Fruit fly (Drosophila melanogaster) whole organism, embryonic: ENCODE results near the gene Rpp30.

Experiments
- BEAF-32 ChIP-seq: fragments of 200-800 bp; sonication (Bioruptor generic); optimal IDR thresholded peaks from 3 replicates; lab custom pipeline; 2017; ENCODE audit warnings: missing biosample characterization, missing genetic modification characterization, mild to moderate bottlenecking, moderate library complexity, missing genetic modification reagents
- Blimp-1 ChIP-seq: fragments of 200-800 bp; sonication (Bioruptor generic); optimal IDR thresholded peaks from 3 replicates; lab custom pipeline; 2018; ENCODE audit warnings: missing biosample characterization, missing genetic modification characterization, mild to moderate bottlenecking, moderate library complexity, missing genetic modification reagents
- CG10959 ChIP-seq: fragments of 200-800 bp; sonication (Bioruptor generic); IDR thresholded peaks from 2 replicates; pipeline ENCODE4 v1.3.6; 2022; ENCODE audit warnings: missing biosample characterization, missing genetic modification characterization
- CG12299 ChIP-seq: fragments of 200-800 bp; sonication (Bioruptor generic); optimal IDR thresholded peaks from 2 replicates; lab custom pipeline; 2018; ENCODE audit warnings: missing biosample characterization, mild to moderate bottlenecking, missing genetic modification characterization
- CG12942 ChIP-seq: fragments of 200-800 bp; sonication (Bioruptor generic); optimal IDR thresholded peaks from 3 replicates; lab custom pipeline; 2016; ENCODE audit warnings: missing biosample characterization, missing genetic modification characterization
- CG1603 ChIP-seq: fragments of 200-800 bp; sonication (Bioruptor generic); optimal IDR thresholded peaks from 2 replicates; lab custom pipeline; 2019; ENCODE audit warnings: missing biosample characterization, mild to moderate bottlenecking, missing genetic modification characterization, moderate library complexity
- CG16813 ChIP-seq: fragments of 200-800 bp; sonication (Bioruptor generic); IDR thresholded peaks from 3 replicates; pipeline ENCODE4 v1.3.6; 2022; ENCODE audit warnings: missing biosample characterization, missing genetic modification characterization; ENCODE audit not compliant: partially characterized antibody
- CG17186 ChIP-seq: fragments of 200-800 bp; sonication (Bioruptor generic); optimal IDR thresholded peaks from 3 replicates; lab custom pipeline; 2017; ENCODE audit warnings: missing biosample characterization, missing genetic modification reagents, missing genetic modification characterization
- CG17802 ChIP-seq: fragments of 200-800 bp; sonication (Bioruptor generic); optimal IDR thresholded peaks from 2 replicates; lab custom pipeline; 2018; ENCODE audit warnings: missing biosample characterization, mild to moderate bottlenecking, missing genetic modification characterization, moderate library complexity
- CG18476 ChIP-seq: fragments of 200-800 bp; sonication (Bioruptor generic); optimal IDR thresholded peaks from 2 replicates; lab custom pipeline; 2016; ENCODE audit warnings: missing biosample characterization, mild to moderate bottlenecking, missing genetic modification characterization
- CG2120 ChIP-seq: fragments of 200-800 bp; sonication (Bioruptor generic); optimal IDR thresholded peaks from 3 replicates; lab custom pipeline; 2016; ENCODE audit warnings: missing biosample characterization, missing genetic modification characterization
- CG34224 ChIP-seq: fragments of 200-800 bp; sonication (Bioruptor generic); IDR thresholded peaks from 3 replicates; pipeline ENCODE4 v1.3.6; 2022; ENCODE audit warnings: missing biosample characterization, missing genetic modification characterization; ENCODE audit not compliant: partially characterized antibody
- CG34376 ChIP-seq: fragments of 200-800 bp; sonication (Bioruptor generic); optimal IDR thresholded peaks from 2 replicates; lab custom pipeline; 2018; ENCODE audit warnings: missing biosample characterization, mild to moderate bottlenecking, missing genetic modification characterization
- CG34422 ChIP-seq: fragments of 200-800 bp; sonication (Bioruptor generic); IDR thresholded peaks from 3 replicates; pipeline ENCODE4 v1.3.6; 2022; ENCODE audit warnings: missing biosample characterization, missing genetic modification characterization
- CG42726 ChIP-seq: fragments of 200-800 bp; sonication (Bioruptor generic); IDR thresholded peaks from 2 replicates; pipeline ENCODE4 v1.3.6; 2022; ENCODE audit warnings: missing biosample characterization, missing genetic modification characterization; ENCODE audit not compliant: partially characterized antibody
- CG4328 ChIP-seq: fragments of 200-800 bp; sonication (Bioruptor generic); optimal IDR thresholded peaks from 3 replicates; lab custom pipeline; 2017; ENCODE audit warnings: missing biosample characterization, missing genetic modification reagents, missing genetic modification characterization
- CG8388 ChIP-seq: fragments of 200-800 bp; sonication (Bioruptor generic); optimal IDR thresholded peaks from 2 replicates; lab custom pipeline; 2019; ENCODE audit warnings: missing biosample characterization, mild to moderate bottlenecking, missing genetic modification characterization, moderate library complexity
- CG9797 ChIP-seq: fragments of 200-800 bp; sonication (Bioruptor generic); optimal IDR thresholded peaks from 3 replicates; lab custom pipeline; 2018; ENCODE audit warnings: missing biosample characterization, mild to moderate bottlenecking, missing genetic modification characterization
- Chrac-16 ChIP-seq: fragments of 200-800 bp; sonication (Bioruptor generic); optimal IDR thresholded peaks from 3 replicates; lab custom pipeline; 2016; ENCODE audit warnings: missing biosample characterization, missing genetic modification characterization
- Dek ChIP-seq: fragments of 200-800 bp; sonication (Bioruptor generic); optimal IDR thresholded peaks from 3 replicates; lab custom pipeline; 2019; ENCODE audit warnings: missing biosample characterization, mild to moderate bottlenecking, missing genetic modification characterization, moderate library complexity
- Doc3 ChIP-seq: fragments of 200-800 bp; sonication (Bioruptor generic); IDR thresholded peaks from 3 replicates; pipeline ENCODE4 v1.3.6; 2022; ENCODE audit warnings: missing biosample characterization, missing genetic modification characterization; ENCODE audit not compliant: partially characterized antibody
- Dp ChIP-seq: fragments of 200-800 bp; sonication (Bioruptor generic); optimal IDR thresholded peaks from 2 replicates; lab custom pipeline; 2018; ENCODE audit warnings: missing biosample characterization, mild to moderate bottlenecking, missing genetic modification characterization, moderate library complexity
- Fer1 ChIP-seq: fragments of 200-800 bp; sonication (Bioruptor generic); optimal IDR thresholded peaks from 2 replicates; lab custom pipeline; 2017; ENCODE audit warnings: missing biosample characterization, mild to moderate bottlenecking, missing genetic modification characterization
- HLH54F ChIP-seq: fragments of 200-800 bp; sonication (Bioruptor generic); optimal IDR thresholded peaks from 3 replicates; lab custom pipeline; 2016; ENCODE audit warnings: missing biosample characterization, missing genetic modification characterization
- HmgZ ChIP-seq: fragments of 200-800 bp; sonication (Bioruptor generic); optimal IDR thresholded peaks from 2 replicates; lab custom pipeline; 2018; ENCODE audit warnings: missing biosample characterization, mild to moderate bottlenecking, missing genetic modification characterization
- Hmx ChIP-seq: fragments of 200-800 bp; sonication (Bioruptor generic); optimal IDR thresholded peaks from 2 replicates; lab custom pipeline; 2016; ENCODE audit warnings: missing biosample characterization, missing genetic modification characterization
- Hsf ChIP-seq: fragments of 200-800 bp; sonication (Bioruptor generic); optimal IDR thresholded peaks from 3 replicates; lab custom pipeline; 2016; ENCODE audit warnings: missing biosample characterization, missing genetic modification characterization
- Lhr ChIP-seq: fragments of 200-800 bp; sonication (Bioruptor generic); optimal IDR thresholded peaks from 3 replicates; lab custom pipeline; 2017; ENCODE audit warnings: mild to moderate bottlenecking, missing biosample characterization, missing genetic modification reagents, missing genetic modification characterization
- NfI ChIP-seq: fragments of 200-800 bp; sonication (Bioruptor generic); optimal IDR thresholded peaks from 3 replicates; lab custom pipeline; 2018; ENCODE audit warnings: missing biosample characterization, mild to moderate bottlenecking, missing genetic modification characterization, moderate library complexity
- Oli ChIP-seq: fragments of 200-800 bp; sonication (Bioruptor generic); optimal IDR thresholded peaks from 2 replicates; lab custom pipeline; 2018; ENCODE audit warnings: missing biosample characterization, mild to moderate bottlenecking, missing genetic modification characterization, moderate library complexity
- Sry-δ ChIP-seq: fragments of 200-800 bp; sonication (Bioruptor generic); optimal IDR thresholded peaks from 2 replicates; lab custom pipeline; 2016; ENCODE audit warnings: missing biosample characterization, missing genetic modification characterization
- amos ChIP-seq: fragments of 200-800 bp; sonication (Bioruptor generic); IDR thresholded peaks from 2 replicates; pipeline ENCODE4 v1.3.6; 2022; ENCODE audit warnings: missing biosample characterization, missing genetic modification characterization; ENCODE audit not compliant: partially characterized antibody
- ara ChIP-seq: fragments of 200-800 bp; sonication (Bioruptor generic); IDR thresholded peaks from 2 replicates; pipeline ENCODE4 v1.3.6; 2022; ENCODE audit warnings: missing biosample characterization, missing genetic modification characterization
- dpn ChIP-seq, 2 experiments: fragments of 200-800 bp; sonication (Bioruptor generic); optimal IDR thresholded peaks; 3 replicates each; lab custom pipeline; 2016; ENCODE audit warnings: missing biosample characterization in 2 of 2, missing genetic modification characterization in 2 of 2
- fd64A ChIP-seq: fragments of 200-800 bp; sonication (Bioruptor generic); optimal IDR thresholded peaks from 3 replicates; lab custom pipeline; 2018; ENCODE audit warnings: missing biosample characterization, mild to moderate bottlenecking, missing genetic modification characterization
- gcm ChIP-seq: fragments of 200-800 bp; sonication (Bioruptor generic); optimal IDR thresholded peaks from 2 replicates; lab custom pipeline; 2019; ENCODE audit warnings: missing biosample characterization, mild to moderate bottlenecking, missing genetic modification characterization, moderate library complexity
- grau ChIP-seq: fragments of 200-800 bp; optimal IDR thresholded peaks from 3 replicates; lab custom pipeline; 2019; ENCODE audit warnings: missing biosample characterization, mild to moderate bottlenecking, missing genetic modification characterization, moderate library complexity
- h ChIP-seq: fragments of >200 bp; optimal IDR thresholded peaks from 2 replicates; lab custom pipeline; 2017
- knrl ChIP-seq: fragments of 200-800 bp; sonication (Bioruptor generic); IDR thresholded peaks from 3 replicates; pipeline ENCODE4 v1.3.6; 2022; ENCODE audit warnings: missing biosample characterization, missing genetic modification characterization; ENCODE audit not compliant: partially characterized antibody
- pzg ChIP-seq: fragments of 200-800 bp; sonication (Bioruptor generic); optimal IDR thresholded peaks from 3 replicates; lab custom pipeline; 2018; ENCODE audit warnings: missing biosample characterization, mild to moderate bottlenecking, missing genetic modification characterization, moderate library complexity
- slbo ChIP-seq: fragments of 200-800 bp; sonication (Bioruptor generic); IDR thresholded peaks from 2 replicates; pipeline ENCODE4 v1.3.6; 2022; ENCODE audit warnings: missing biosample characterization, missing genetic modification characterization
- sug ChIP-seq: fragments of 200-800 bp; optimal IDR thresholded peaks from 2 replicates; lab custom pipeline; 2019; ENCODE audit warnings: missing biosample characterization, mild to moderate bottlenecking, missing genetic modification characterization, moderate library complexity
- tio ChIP-seq: fragments of 200-800 bp; sonication (Bioruptor generic); optimal IDR thresholded peaks from 2 replicates; lab custom pipeline; 2017; ENCODE audit warnings: missing biosample characterization, missing genetic modification characterization, inconsistent platforms
- toy ChIP-seq: fragments of 200-800 bp; sonication (Bioruptor generic); IDR thresholded peaks from 2 replicates; pipeline ENCODE4 v1.3.6; 2022; ENCODE audit warnings: missing biosample characterization, missing genetic modification characterization
- trem ChIP-seq: fragments of 200-800 bp; optimal IDR thresholded peaks from 3 replicates; lab custom pipeline; 2019; ENCODE audit warnings: missing biosample characterization, mild to moderate bottlenecking, missing genetic modification characterization, moderate library complexity
- trh ChIP-seq: fragments of 200-800 bp; sonication (Bioruptor generic); optimal IDR thresholded peaks from 2 replicates; lab custom pipeline; 2016; ENCODE audit warnings: missing biosample characterization, missing genetic modification characterization
- tx ChIP-seq: fragments of 200-800 bp; sonication (Bioruptor generic); optimal IDR thresholded peaks from 2 replicates; lab custom pipeline; 2016; ENCODE audit warnings: missing biosample characterization, missing genetic modification characterization
- unc-4 ChIP-seq: fragments of 200-800 bp; sonication (Bioruptor generic); IDR thresholded peaks from 2 replicates; pipeline ENCODE4 v1.3.6; 2022; ENCODE audit warnings: missing biosample characterization, missing genetic modification characterization; ENCODE audit not compliant: partially characterized antibody

The Rpp30 gene

DNA sequence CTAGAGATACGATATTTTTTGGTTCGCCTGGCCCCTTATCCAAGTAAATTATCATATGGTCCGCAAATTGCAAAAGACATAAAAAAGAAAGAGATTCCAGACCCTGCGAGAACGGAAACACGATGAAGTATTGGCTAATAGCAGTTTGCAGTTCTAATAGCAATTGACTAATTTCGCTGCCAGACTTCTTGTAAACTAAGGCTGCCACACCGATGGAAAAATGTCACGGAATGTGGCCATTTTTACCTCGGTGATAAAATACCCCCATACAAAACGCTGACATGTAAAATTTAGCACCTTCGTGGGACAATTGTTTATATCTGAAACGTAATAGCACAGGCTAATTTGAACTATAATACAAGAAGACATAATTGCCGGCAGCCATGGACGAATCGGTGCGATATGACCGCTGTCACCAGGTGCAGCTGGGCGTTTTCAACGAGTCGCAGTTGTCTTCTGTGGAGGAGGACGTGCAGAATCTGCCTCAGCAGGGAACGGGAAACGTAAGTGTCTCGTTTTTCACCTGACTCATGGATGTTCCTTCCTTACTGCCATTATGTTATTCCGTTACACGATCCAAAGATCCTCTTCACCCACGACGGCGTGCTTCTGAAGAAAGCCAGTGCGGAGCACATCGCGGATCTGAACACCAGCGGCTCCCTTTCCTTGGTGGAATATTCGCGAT lies 44.9 kb downstream of the Rpp30 start, which contains the start of the genes Tbc1d15-17 and CG11617 (continued):
- TF ChIP-seq ara (GFP tag; lab: Robert Waterston, UW): peak; percentile 30; the same call in 1 of the 2 replicates
- TF ChIP-seq amos (GFP tag; lab: Robert Waterston, UW): peak; percentile 63; the same call in 1 of the 2 replicates
- peak; percentile 41; the same call in 1 of the 3 replicates for TF ChIP-seq CG16813
- no peak for TF ChIP-seq Oli (tag; lab: Kevin White, UChicago)
- peak; percentile 70 for TF ChIP-seq Sry-δ (GFP tag; lab: Kevin White, UChicago)
- peak; percentile 46; the same call in 2 of the 3 replicates for TF ChIP-seq knrl
- peak; percentile 56 for TF ChIP-seq unc-4
- TF ChIP-seq HmgZ (tag; lab: Kevin White, UChicago): peak; percentile 76
- peak; percentile 80 for TF ChIP-seq trem (tag; lab: Kevin White, UChicago)
- no peak for TF ChIP-seq HLH54F (GFP tag; lab: Kevin White, UChicago)
- TF ChIP-seq CG34224 (GFP tag; lab: Robert Waterston, UW): peak; percentile 47; the same call in 1 of the 3 replicates
- TF ChIP-seq CG2120: peak; percentile 6
- TF ChIP-seq tio: no peak
- TF ChIP-seq slbo (GFP tag; lab: Robert Waterston, UW): peak; percentile 27; the same call in 1 of the 2 replicates
- peak; percentile 13 for TF ChIP-seq NfI (GFP tag; lab: Kevin White, UChicago)
- TF ChIP-seq CG12299 (tag; lab: Kevin White, UChicago): no peak
- peak; percentile 82 for TF ChIP-seq CG1603
- TF ChIP-seq fd64A (GFP tag; lab: Kevin White, UChicago): no peak
- TF ChIP-seq Blimp-1 (GFP tag; lab: Kevin White, UChicago): no peak
- peak; percentile 62 for TF ChIP-seq Dp (GFP tag; lab: Kevin White, UChicago)
- peak; percentile 29 for TF ChIP-seq CG17186
- no peak for TF ChIP-seq gcm (GFP tag; lab: Kevin White, UChicago)
- no peak for TF ChIP-seq Hmx (GFP tag; lab: Kevin White, UChicago)
- TF ChIP-seq pzg (GFP tag; lab: Kevin White, UChicago): peak; percentile 94
- TF ChIP-seq Lhr: peak; percentile 92
- TF ChIP-seq sug: no peak
- TF ChIP-seq CG34376: peak; percentile 49
- TF ChIP-seq tx (GFP tag; lab: Kevin White, UChicago): no peak
- TF ChIP-seq CG17802 (tag; lab: Kevin White, UChicago): no peak
- TF ChIP-seq CG9797 (GFP tag; lab: Kevin White, UChicago): peak; percentile 80
- TF ChIP-seq h (lab: Kevin White, UChicago): no peak
- no peak for TF ChIP-seq CG4328 (GFP tag; lab: Kevin White, UChicago)
- TF ChIP-seq Chrac-16 (GFP tag; lab: Kevin White, UChicago): no peak
- 0 out of 2 replicates have a peak, but pooled peaks have one; percentile 41 for TF ChIP-seq CG42726 (GFP tag; lab: Robert Waterston, UW)
- TF ChIP-seq toy: no peak
- peak; percentile 18 to 30 for TF ChIP-seq dpn (GFP tag; optimal IDR thresholded peaks at IDR 0.05; lab: Kevin White, UChicago)
- no peak for TF ChIP-seq CG8388
- TF ChIP-seq Doc3: peak; percentile 27; the same call in 1 of the 3 replicates
- peak; percentile 15 for TF ChIP-seq Dek (tag; lab: Kevin White, UChicago)
- TF ChIP-seq Fer1 (GFP tag; lab: Kevin White, UChicago): peak; percentile 46
- no peak for TF ChIP-seq CG12942
- TF ChIP-seq grau (tag; lab: Kevin White, UChicago): no peak
- no peak for TF ChIP-seq CG10959 (GFP tag; lab: Robert Waterston, UW)
- no peak for TF ChIP-seq CG18476
- no peak for TF ChIP-seq Hsf
- TF ChIP-seq CG34422 (GFP tag; lab: Robert Waterston, UW): peak; percentile 64; the same call in 1 of the 3 replicates
- TF ChIP-seq BEAF-32: peak; percentile 63
- no peak for TF ChIP-seq trh (GFP tag; lab: Kevin White, UChicago)
